Fruit fly (Drosophila melanogaster) whole organism, embryonic: Measurements from ENCODE around the gene Obp99c.

Source experiments
- CG10274 ChIP-seq: fragments of 200-800 bp; sonication (Bioruptor generic); optimal IDR thresholded peaks from 3 replicates; lab custom pipeline; 2017; ENCODE audit warnings: missing biosample characterization, mild to moderate bottlenecking, missing genetic modification characterization
- CG17829 ChIP-seq: fragments of 200-800 bp; optimal IDR thresholded peaks from 2 replicates; lab custom pipeline; 2019; ENCODE audit warnings: missing biosample characterization, mild to moderate bottlenecking, missing genetic modification characterization, moderate library complexity
- CG34224 ChIP-seq: fragments of 200-800 bp; sonication (Bioruptor generic); IDR thresholded peaks from 3 replicates; pipeline ENCODE4 v1.3.6; 2022; ENCODE audit warnings: missing biosample characterization, missing genetic modification characterization; ENCODE audit not compliant: partially characterized antibody
- jing ChIP-seq: fragments of 200-800 bp; sonication (Bioruptor generic); optimal IDR thresholded peaks from 2 replicates; lab custom pipeline; 2018; ENCODE audit warnings: missing biosample characterization, mild to moderate bottlenecking, missing genetic modification characterization

dm6 chr3R:29718363-29718762, 29.3 kb upstream of the Obp99c start, which contains the start of gene CG15506:
- TF ChIP-seq CG34224 (GFP tag; lab: Robert Waterston, UW) (no peak), CG10274 (GFP tag; lab: Kevin White, UChicago) (no peak), jing (GFP tag; lab: Kevin White, UChicago) (no peak), CG17829 (tag; lab: Kevin White, UChicago) (no peak)
